Worm (Caenorhabditis elegans) whole organism, early embryonic: ENCODE data around the gene Y72A10A.1.

Experiments
- ama-1 ChIP-seq: fragments of 150-350 bp; optimal IDR thresholded peaks from 2 replicates; lab custom pipeline; 2014
- hmbx-1 ChIP-seq: sonication (generic microtip); optimal IDR thresholded peaks from 2 replicates; lab custom pipeline; 2016; ENCODE audit warnings: mild to moderate bottlenecking, missing genetic modification characterization, missing compliant biosample characterization

DNA sequence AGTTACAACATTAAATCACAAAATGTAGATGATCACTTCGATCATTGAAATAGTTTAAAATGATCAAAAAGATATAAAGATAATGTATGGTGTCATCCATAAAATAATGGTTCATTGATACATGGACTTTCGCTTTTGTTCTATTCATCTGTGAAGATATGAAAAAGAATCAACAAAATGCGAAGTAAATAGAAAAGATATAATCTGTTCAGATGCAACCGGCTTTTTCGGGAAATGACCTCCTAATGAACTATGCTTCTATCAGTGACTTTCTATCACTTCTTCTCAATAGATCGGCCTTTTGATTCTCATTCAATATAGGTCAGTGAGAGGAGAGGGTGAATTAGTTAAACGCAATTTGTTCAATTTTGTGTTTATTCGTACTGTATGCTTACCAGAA, 40.8 kb upstream of the Y72A10A.1 start:
- TF ChIP-seq hmbx-1 (no peak), ama-1 (no peak)
